Worm (Caenorhabditis elegans) whole organism, L3 larva: ENCODE data around the gene nhr-131.

Experiments used
- R02D3.7 ChIP-seq: fragments of 150-350 bp; optimal IDR thresholded peaks from 2 replicates; lab custom pipeline; 2014; ENCODE audit warnings: missing biosample characterization, missing genetic modification characterization
- ZK546.5 ChIP-seq: sonication (generic microtip); optimal IDR thresholded peaks from 2 replicates; lab custom pipeline; 2017; ENCODE audit warnings: missing biosample characterization, missing genetic modification characterization
- ama-1 ChIP-seq: fragments of 150-350 bp; optimal IDR thresholded peaks from 2 replicates; lab custom pipeline; 2018
- ceh-28 ChIP-seq: fragments of 150-350 bp; optimal IDR thresholded peaks from 2 replicates; lab custom pipeline; 2014; ENCODE audit warnings: missing biosample characterization, missing genetic modification reagents, missing genetic modification characterization
- daf-12 ChIP-seq: fragments of 150-350 bp; optimal IDR thresholded peaks from 2 replicates; lab custom pipeline; 2014; ENCODE audit warnings: missing biosample characterization, missing genetic modification reagents, missing genetic modification characterization
- egl-27 ChIP-seq: sonication (generic microtip); optimal IDR thresholded peaks from 4 replicates; lab custom pipeline; 2017; ENCODE audit warnings: missing biosample characterization, missing genetic modification reagents, missing genetic modification characterization
- elt-1 ChIP-seq: fragments of 150-350 bp; optimal IDR thresholded peaks from 2 replicates; lab custom pipeline; 2014; ENCODE audit warnings: missing biosample characterization, missing genetic modification characterization
- elt-2 ChIP-seq: sonication (generic microtip); optimal IDR thresholded peaks from 2 replicates; lab custom pipeline; 2016; ENCODE audit warnings: missing genetic modification reagents, mild to moderate bottlenecking, missing genetic modification characterization, missing compliant biosample characterization
- eor-1 ChIP-seq, 2 experiments: fragments of 150-350 bp; optimal IDR thresholded peaks; 2 replicates each; lab custom pipeline; 2014 to 2018; ENCODE audit warnings: missing biosample characterization in 2 of 2, missing genetic modification characterization in 2 of 2
- fkh-10 ChIP-seq: sonication (generic microtip); optimal IDR thresholded peaks from 2 replicates; lab custom pipeline; 2017; ENCODE audit warnings: missing biosample characterization, missing genetic modification reagents, missing genetic modification characterization
- fkh-2 ChIP-seq: fragments of 150-350 bp; optimal IDR thresholded peaks from 2 replicates; lab custom pipeline; 2014; ENCODE audit warnings: missing biosample characterization, missing genetic modification reagents, missing genetic modification characterization
- fos-1 ChIP-seq: fragments of 150-350 bp; optimal IDR thresholded peaks from 2 replicates; lab custom pipeline; 2014; ENCODE audit warnings: missing biosample characterization, missing genetic modification characterization
- hmg-11 ChIP-seq: sonication (generic microtip); optimal IDR thresholded peaks from 2 replicates; lab custom pipeline; 2016; ENCODE audit warnings: missing genetic modification characterization, missing compliant biosample characterization
- jun-1 ChIP-seq: fragments of 150-350 bp; optimal IDR thresholded peaks from 2 replicates; lab custom pipeline; 2014; ENCODE audit warnings: missing biosample characterization, missing genetic modification reagents, missing genetic modification characterization
- lin-15B ChIP-seq: fragments of 150-350 bp; optimal IDR thresholded peaks from 2 replicates; lab custom pipeline; 2014; ENCODE audit warnings: missing biosample characterization, missing genetic modification characterization
- lsy-12 ChIP-seq: sonication (generic microtip); optimal IDR thresholded peaks from 2 replicates; lab custom pipeline; 2016; ENCODE audit warnings: mild to moderate bottlenecking, missing genetic modification characterization, missing compliant biosample characterization
- mdl-1 ChIP-seq: fragments of 150-350 bp; optimal IDR thresholded peaks from 2 replicates; lab custom pipeline; 2014; ENCODE audit warnings: missing biosample characterization, missing genetic modification characterization
- mml-1 ChIP-seq: fragments of 150-350 bp; sonication (generic microtip); optimal IDR thresholded peaks from 3 replicates; lab custom pipeline; 2014; ENCODE audit warnings: missing biosample characterization, missing genetic modification characterization
- nfya-1 ChIP-seq: sonication (generic microtip); optimal IDR thresholded peaks from 2 replicates; lab custom pipeline; 2017; ENCODE audit warnings: missing genetic modification characterization, mild to moderate bottlenecking, missing compliant biosample characterization, antibody characterized with exemption, moderate library complexity; ENCODE audit not compliant: insufficient read depth
- nhr-12 ChIP-seq: fragments of 150-350 bp; optimal IDR thresholded peaks from 2 replicates; lab custom pipeline; 2014; ENCODE audit warnings: missing biosample characterization, missing genetic modification characterization
- nhr-25 ChIP-seq: sonication (generic microtip); optimal IDR thresholded peaks from 2 replicates; lab custom pipeline; 2017; ENCODE audit warnings: missing biosample characterization, missing genetic modification characterization
- nhr-28 ChIP-seq: fragments of 150-350 bp; optimal IDR thresholded peaks from 2 replicates; lab custom pipeline; 2014; ENCODE audit warnings: missing biosample characterization, missing genetic modification characterization
- nhr-67 ChIP-seq: fragments of 150-350 bp; optimal IDR thresholded peaks from 2 replicates; lab custom pipeline; 2014; ENCODE audit warnings: missing biosample characterization, missing genetic modification characterization
- nhr-77 ChIP-seq: fragments of 150-350 bp; optimal IDR thresholded peaks from 2 replicates; lab custom pipeline; 2014; ENCODE audit warnings: missing biosample characterization, missing genetic modification characterization
- pha-4 ChIP-seq: fragments of 150-350 bp; optimal IDR thresholded peaks from 2 replicates; lab custom pipeline; 2014; ENCODE audit warnings: missing biosample characterization, missing genetic modification reagents, missing genetic modification characterization
- pqm-1 ChIP-seq: fragments of 150-350 bp; optimal IDR thresholded peaks from 2 replicates; lab custom pipeline; 2017; ENCODE audit warnings: missing biosample characterization, missing genetic modification characterization, inconsistent platforms
- sea-2 ChIP-seq: fragments of 150-350 bp; sonication (generic microtip); optimal IDR thresholded peaks from 4 replicates; lab custom pipeline; 2014; ENCODE audit warnings: missing biosample characterization, missing genetic modification reagents, missing genetic modification characterization
- skn-1 ChIP-seq: fragments of 150-350 bp; optimal IDR thresholded peaks from 2 replicates; lab custom pipeline; 2014; ENCODE audit warnings: missing biosample characterization, missing genetic modification characterization
- snpc-4 ChIP-seq: fragments of 150-350 bp; optimal IDR thresholded peaks from 2 replicates; lab custom pipeline; 2014; ENCODE audit warnings: missing biosample characterization, missing genetic modification characterization
- unc-39 ChIP-seq: sonication (generic microtip); optimal IDR thresholded peaks from 4 replicates; lab custom pipeline; 2017; ENCODE audit warnings: missing biosample characterization, missing genetic modification characterization
- zag-1 ChIP-seq: fragments of 150-350 bp; optimal IDR thresholded peaks from 2 replicates; lab custom pipeline; 2014; ENCODE audit warnings: missing biosample characterization, missing genetic modification characterization
- ztf-11 ChIP-seq: fragments of 150-350 bp; optimal IDR thresholded peaks from 2 replicates; lab custom pipeline; 2014; ENCODE audit warnings: missing biosample characterization, missing genetic modification characterization
- ztf-4 ChIP-seq: fragments of 150-350 bp; optimal IDR thresholded peaks from 2 replicates; lab custom pipeline; 2014; ENCODE audit warnings: missing biosample characterization, missing genetic modification characterization

The nhr-131 gene

DNA sequence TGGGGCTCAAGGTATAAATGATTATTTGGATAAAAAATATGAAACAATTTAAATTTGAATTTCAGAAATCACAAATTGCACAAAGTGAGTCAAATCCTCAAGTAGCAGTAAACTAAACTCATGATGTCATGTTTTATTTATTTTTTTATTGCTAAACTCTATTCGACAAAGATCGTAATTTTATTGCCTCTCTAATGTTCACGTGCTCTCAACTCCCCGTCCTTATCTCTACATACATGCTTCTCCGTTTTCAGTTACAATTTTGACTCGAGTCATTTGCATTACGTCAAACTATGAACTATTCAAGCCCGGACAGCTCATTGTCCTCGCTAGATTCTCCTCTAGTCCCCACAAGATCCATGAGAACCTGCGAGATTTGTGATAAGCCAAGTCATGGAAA, 19.7 kb upstream of the nhr-131 start, which contains the start of gene nhr-99:
Gene nhr-99, plus strand, starts transcription at position 263 of the 400 bp plus-strand sequence.
- TF ChIP-seq elt-2 (tag; lab: Kevin White, UChicago) (peak; percentile 73), skn-1 (tag; lab: Kevin White, UChicago) (no peak), lin-15B (tag; lab: Kevin White, UChicago) (no peak), pha-4 (tag; lab: Kevin White, UChicago) (peak; percentile 38), ztf-11 (tag; lab: Kevin White, UChicago) (no peak), ZK546.5 (no peak), ztf-4 (tag; lab: Kevin White, UChicago) (no peak), eor-1 (tag; optimal IDR thresholded peaks at IDR 0.05; lab: Kevin White, UChicago) (no peak), jun-1 (tag; lab: Kevin White, UChicago) (peak; percentile 62), pqm-1 (tag; lab: Kevin White, UChicago) (peak; percentile 85), fkh-2 (tag; lab: Kevin White, UChicago) (no peak)
- TF ChIP-seq, all 47 proteins: peak for 4

ce11 chrV:477664-478212, 16.4 kb upstream of the nhr-131 start, which contains the start of gene nhr-55:
Gene nhr-55 (plus strand): TSS chrV:478162.
- peak; percentile 70 for TF ChIP-seq pha-4 (tag; lab: Kevin White, UChicago)
- TF ChIP-seq pqm-1 (tag; lab: Kevin White, UChicago): peak; percentile 90
- no peak for TF ChIP-seq snpc-4 (tag; lab: Kevin White, UChicago)
- no peak for TF ChIP-seq unc-39
- TF ChIP-seq jun-1 (tag; lab: Kevin White, UChicago): peak; percentile 56
- TF ChIP-seq elt-2 (tag; lab: Kevin White, UChicago): peak; percentile 82

ce11 chrV:479046-479445, 15.1 kb upstream of the nhr-131 start:
- TF ChIP-seq egl-27 (no peak), ceh-28 (tag; lab: Kevin White, UChicago) (no peak), nhr-25 (tag; lab: Kevin White, UChicago) (no peak), daf-12 (no peak), nhr-67 (tag; lab: Kevin White, UChicago) (no peak), nhr-12 (tag; lab: Kevin White, UChicago) (no peak), ama-1 (lab: Kevin White, UChicago) (no peak), skn-1 (tag; lab: Kevin White, UChicago) (no peak), sea-2 (GFP tag; lab: Kevin White, UChicago) (no peak), mdl-1 (tag; lab: Kevin White, UChicago) (no peak), hmg-11 (tag; lab: Kevin White, UChicago) (no peak), ztf-11 (tag; lab: Kevin White, UChicago) (no peak), mml-1 (tag; lab: Kevin White, UChicago) (no peak), elt-1 (tag; lab: Kevin White, UChicago) (no peak), snpc-4 (tag; lab: Kevin White, UChicago) (no peak)

DNA sequence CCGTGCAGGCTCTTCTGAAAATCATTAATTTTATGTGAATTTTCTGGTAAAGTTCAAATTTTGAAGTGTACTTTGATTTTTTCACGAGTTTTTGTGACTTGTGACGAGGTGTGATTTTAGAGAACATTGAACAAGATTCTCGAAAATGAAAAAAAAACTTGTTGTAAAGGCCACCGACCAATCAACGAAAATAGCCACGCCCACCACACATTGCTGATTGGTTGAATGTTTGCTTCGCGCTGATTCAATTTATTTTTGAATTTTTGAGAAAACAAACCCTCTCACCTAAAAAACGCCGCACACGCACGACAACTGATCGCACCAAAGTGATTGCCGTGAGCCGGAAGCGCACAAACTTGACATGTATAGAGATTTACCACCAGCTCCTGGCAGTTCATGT, 11.3 kb upstream of the nhr-131 start:
- peak; percentile 0 for TF ChIP-seq pqm-1 (tag; lab: Kevin White, UChicago)
- TF ChIP-seq fos-1 (tag; lab: Kevin White, UChicago): no peak
- peak; percentile 74 for TF ChIP-seq nfya-1 (tag; lab: Kevin White, UChicago)
- TF ChIP-seq, all 47 proteins: peak for 2

DNA sequence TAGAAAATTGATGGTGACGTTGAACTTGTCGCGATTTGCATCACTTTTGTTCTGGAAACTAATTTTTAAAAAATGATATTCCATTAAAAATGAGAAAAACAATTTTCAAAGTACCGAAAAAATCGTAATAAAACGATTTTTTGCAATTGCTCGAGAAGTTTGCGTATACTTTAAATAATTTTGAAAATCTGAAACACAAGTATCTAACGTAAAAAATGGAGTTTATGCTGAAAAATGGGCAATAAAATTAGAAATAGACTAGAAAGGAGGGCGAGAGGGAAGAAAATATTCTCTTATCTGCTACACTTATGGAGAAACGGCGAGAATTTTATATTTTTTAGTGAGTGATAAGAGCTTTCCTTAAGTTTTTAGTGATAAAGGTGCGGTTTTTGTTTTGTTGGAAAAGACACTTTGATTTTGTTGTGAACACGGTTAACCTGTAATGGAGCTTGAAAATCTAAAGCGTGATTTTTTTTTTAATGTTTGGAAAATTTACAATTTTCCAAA, 10.8 kb upstream of the nhr-131 start, which contains the start of gene nhr-130:
Gene nhr-130, minus strand, starts transcription at position 51 of the 507 bp plus-strand sequence.
- no peak for TF ChIP-seq nhr-67 (tag; lab: Kevin White, UChicago)
- no peak for TF ChIP-seq nhr-77 (tag; lab: Kevin White, UChicago)
- peak; percentile 20 for TF ChIP-seq pha-4 (tag; lab: Kevin White, UChicago)
- TF ChIP-seq pqm-1 (tag; lab: Kevin White, UChicago): peak; percentile 77
- TF ChIP-seq nfya-1 (tag; lab: Kevin White, UChicago): no peak
- TF ChIP-seq lsy-12: no peak
- no peak for TF ChIP-seq fkh-10 (GFP tag; lab: Kevin White, UChicago)
- TF ChIP-seq ceh-28 (tag; lab: Kevin White, UChicago): no peak
- TF ChIP-seq nhr-28: no peak
- no peak for TF ChIP-seq eor-1 (tag; optimal IDR thresholded peaks at IDR 0.05; lab: Kevin White, UChicago)
- no peak for TF ChIP-seq fkh-2 (tag; lab: Kevin White, UChicago)
- TF ChIP-seq mml-1 (tag; lab: Kevin White, UChicago): no peak
- no peak for TF ChIP-seq jun-1 (tag; lab: Kevin White, UChicago)
- no peak for TF ChIP-seq R02D3.7 (tag; lab: Kevin White, UChicago)
- no peak for TF ChIP-seq zag-1 (tag; lab: Kevin White, UChicago)
- peak; percentile 90 for TF ChIP-seq elt-2 (tag; lab: Kevin White, UChicago)
- TF ChIP-seq sea-2 (GFP tag; lab: Kevin White, UChicago): no peak
